Fruit fly (Drosophila melanogaster) whole organism, embryonic: ENCODE results near the gene Mer.

Experiments
- Aef1 ChIP-seq: fragments of 200-800 bp; sonication (Bioruptor generic); IDR thresholded peaks from 3 replicates; pipeline ENCODE4 v1.3.6; 2022; ENCODE audit warnings: missing biosample characterization, missing genetic modification characterization
- Asciz ChIP-seq: fragments of 200-800 bp; sonication (Bioruptor generic); optimal IDR thresholded peaks from 2 replicates; lab custom pipeline; 2017; ENCODE audit warnings: missing biosample characterization, mild to moderate bottlenecking, missing genetic modification characterization, missing genetic modification reagents
- Bteb2 ChIP-seq: fragments of 200-800 bp; sonication (Bioruptor generic); optimal IDR thresholded peaks from 2 replicates; lab custom pipeline; 2016; ENCODE audit warnings: missing biosample characterization, missing genetic modification characterization
- CG10147 ChIP-seq: fragments of 200-800 bp; sonication (Bioruptor generic); optimal IDR thresholded peaks from 2 replicates; lab custom pipeline; 2019; ENCODE audit warnings: missing biosample characterization, mild to moderate bottlenecking, missing genetic modification characterization, moderate library complexity
- CG11093 ChIP-seq: fragments of 200-800 bp; sonication (Bioruptor generic); IDR thresholded peaks from 3 replicates; pipeline ENCODE4 v1.3.6; 2022; ENCODE audit warnings: missing biosample characterization, missing genetic modification characterization
- CG12391 ChIP-seq: fragments of 200-800 bp; sonication (Bioruptor generic); optimal IDR thresholded peaks from 3 replicates; lab custom pipeline; 2018; ENCODE audit warnings: missing biosample characterization, mild to moderate bottlenecking, missing genetic modification characterization, moderate library complexity
- CG12769 ChIP-seq: fragments of 200-800 bp; sonication (Bioruptor generic); optimal IDR thresholded peaks from 2 replicates; lab custom pipeline; 2019; ENCODE audit warnings: missing biosample characterization, mild to moderate bottlenecking, missing genetic modification characterization, moderate library complexity
- CG13624 ChIP-seq: fragments of 200-800 bp; sonication (Bioruptor generic); optimal IDR thresholded peaks from 2 replicates; lab custom pipeline; 2016; ENCODE audit warnings: missing biosample characterization, missing genetic modification characterization
- CG14710 ChIP-seq: fragments of 200-800 bp; sonication (Bioruptor generic); optimal IDR thresholded peaks from 3 replicates; lab custom pipeline; 2019; ENCODE audit warnings: missing biosample characterization, mild to moderate bottlenecking, missing genetic modification characterization, moderate library complexity
- CG16815 ChIP-seq: fragments of 200-800 bp; sonication (Bioruptor generic); optimal IDR thresholded peaks from 3 replicates; lab custom pipeline; 2017; ENCODE audit warnings: missing biosample characterization, mild to moderate bottlenecking, missing genetic modification characterization
- CG17568 ChIP-seq: fragments of 200-800 bp; sonication (Bioruptor generic); optimal IDR thresholded peaks from 2 replicates; lab custom pipeline; 2018; ENCODE audit warnings: missing biosample characterization, mild to moderate bottlenecking, missing genetic modification characterization, moderate library complexity
- CG18619 ChIP-seq: fragments of 200-800 bp; sonication (Bioruptor generic); optimal IDR thresholded peaks from 3 replicates; lab custom pipeline; 2017; ENCODE audit warnings: missing biosample characterization, mild to moderate bottlenecking, missing genetic modification characterization
- CG2875 ChIP-seq: fragments of 200-800 bp; sonication (Bioruptor generic); optimal IDR thresholded peaks from 2 replicates; lab custom pipeline; 2017; ENCODE audit warnings: missing biosample characterization, mild to moderate bottlenecking, missing genetic modification characterization, missing genetic modification reagents
- CG4282 ChIP-seq: fragments of 200-800 bp; sonication (Bioruptor generic); optimal IDR thresholded peaks from 2 replicates; lab custom pipeline; 2016; ENCODE audit warnings: missing biosample characterization, missing genetic modification characterization
- CoRest ChIP-seq: fragments of 200-800 bp; sonication (Bioruptor generic); optimal IDR thresholded peaks from 3 replicates; lab custom pipeline; 2018; ENCODE audit warnings: missing biosample characterization, mild to moderate bottlenecking, missing genetic modification characterization, moderate library complexity
- D19A ChIP-seq: fragments of 200-800 bp; optimal IDR thresholded peaks from 3 replicates; lab custom pipeline; 2019; ENCODE audit warnings: missing biosample characterization, mild to moderate bottlenecking, missing genetic modification characterization, moderate library complexity
- Dbx ChIP-seq: fragments of 200-800 bp; sonication (Bioruptor generic); IDR thresholded peaks from 3 replicates; pipeline ENCODE4 v1.3.6; 2022; ENCODE audit warnings: missing biosample characterization, missing genetic modification characterization
- Dll ChIP-seq: fragments of 200-800 bp; sonication (Bioruptor generic); IDR thresholded peaks from 4 replicates; pipeline ENCODE4 v1.3.6; 2022; ENCODE audit warnings: missing biosample characterization, missing genetic modification characterization; ENCODE audit not compliant: partially characterized antibody
- E2f2 ChIP-seq: fragments of 200-800 bp; sonication (Bioruptor generic); IDR thresholded peaks from 2 replicates; pipeline ENCODE4 v1.3.6; 2022; ENCODE audit warnings: missing biosample characterization, missing genetic modification characterization
- H15 ChIP-seq: fragments of 200-800 bp; sonication (Bioruptor generic); IDR thresholded peaks from 3 replicates; pipeline ENCODE4 v1.3.6; 2022; ENCODE audit warnings: missing biosample characterization, missing genetic modification characterization
- HHEX ChIP-seq: fragments of 200-800 bp; sonication (Bioruptor generic); optimal IDR thresholded peaks from 3 replicates; lab custom pipeline; 2017; ENCODE audit warnings: missing biosample characterization, mild to moderate bottlenecking, missing genetic modification characterization, missing genetic modification reagents
- HLHmδ ChIP-seq: fragments of 200-800 bp; sonication (Bioruptor generic); optimal IDR thresholded peaks from 2 replicates; lab custom pipeline; 2018; ENCODE audit warnings: missing biosample characterization, mild to moderate bottlenecking, missing genetic modification characterization, moderate library complexity
- Kr ChIP-seq: fragments of 200-800 bp; sonication (Bioruptor generic); optimal IDR thresholded peaks from 2 replicates; lab custom pipeline; 2017; ENCODE audit warnings: missing biosample characterization, mild to moderate bottlenecking, missing genetic modification characterization
- Lhr ChIP-seq: fragments of 200-800 bp; sonication (Bioruptor generic); optimal IDR thresholded peaks from 3 replicates; lab custom pipeline; 2017; ENCODE audit warnings: mild to moderate bottlenecking, missing biosample characterization, missing genetic modification reagents, missing genetic modification characterization
- MESR4 ChIP-seq: fragments of 200-800 bp; sonication (Bioruptor generic); optimal IDR thresholded peaks from 2 replicates; lab custom pipeline; 2018; ENCODE audit warnings: missing biosample characterization, mild to moderate bottlenecking, missing genetic modification characterization, moderate library complexity
- MTF-1 ChIP-seq: fragments of 200-800 bp; sonication (Bioruptor generic); optimal IDR thresholded peaks from 2 replicates; lab custom pipeline; 2018; ENCODE audit warnings: missing biosample characterization, mild to moderate bottlenecking, missing genetic modification characterization, borderline replicate concordance
- Max ChIP-seq: fragments of 200-800 bp; sonication (Bioruptor generic); optimal IDR thresholded peaks from 2 replicates; lab custom pipeline; 2016; ENCODE audit warnings: missing biosample characterization, mild to moderate bottlenecking, missing genetic modification characterization
- Mes4 ChIP-seq: fragments of 200-800 bp; sonication (Bioruptor generic); optimal IDR thresholded peaks from 2 replicates; lab custom pipeline; 2016; ENCODE audit warnings: missing biosample characterization, missing genetic modification characterization
- NfI ChIP-seq: fragments of 200-800 bp; sonication (Bioruptor generic); optimal IDR thresholded peaks from 3 replicates; lab custom pipeline; 2018; ENCODE audit warnings: missing biosample characterization, mild to moderate bottlenecking, missing genetic modification characterization, moderate library complexity
- Ravus ChIP-seq: fragments of 200-800 bp; sonication (Bioruptor generic); IDR thresholded peaks from 2 replicates; pipeline ENCODE4 v1.3.6; 2022; ENCODE audit warnings: missing biosample characterization, missing genetic modification characterization
- Side ChIP-seq: fragments of 200-800 bp; sonication (Bioruptor generic); optimal IDR thresholded peaks from 2 replicates; lab custom pipeline; 2016; ENCODE audit warnings: missing biosample characterization, missing genetic modification characterization
- Sox102F ChIP-seq: fragments of 200-800 bp; sonication (Bioruptor generic); optimal IDR thresholded peaks from 2 replicates; lab custom pipeline; 2018; ENCODE audit warnings: missing biosample characterization, mild to moderate bottlenecking, missing genetic modification characterization, moderate library complexity
- Sry-β ChIP-seq: fragments of 200-800 bp; sonication (Bioruptor generic); optimal IDR thresholded peaks from 2 replicates; lab custom pipeline; 2018; ENCODE audit warnings: missing biosample characterization, mild to moderate bottlenecking, missing genetic modification characterization, moderate library complexity
- Stat92E ChIP-seq, 3 experiments: fragments of >200 bp in 2 of 3; fragments of 200-800 bp in 1 of 3; sonication (Bioruptor generic) in 1 of 3; optimal IDR thresholded peaks; 2 replicates each; lab custom pipeline; 2017 to 2019; ENCODE audit warnings: missing biosample characterization in 3 of 3, missing genetic modification characterization in 3 of 3, mild to moderate bottlenecking in 1 of 3, moderate library complexity in 1 of 3
- TFAM ChIP-seq: fragments of 200-800 bp; sonication (Bioruptor generic); optimal IDR thresholded peaks from 2 replicates; lab custom pipeline; 2017; ENCODE audit warnings: missing biosample characterization, missing genetic modification characterization, inconsistent platforms
- Usf ChIP-seq: fragments of 200-800 bp; sonication (Bioruptor generic); optimal IDR thresholded peaks from 2 replicates; lab custom pipeline; 2017; ENCODE audit warnings: missing genotype, missing biosample characterization, missing genetic modification characterization
- Xbp1 ChIP-seq: fragments of 200-800 bp; sonication (Bioruptor generic); optimal IDR thresholded peaks from 3 replicates; lab custom pipeline; 2016; ENCODE audit warnings: missing biosample characterization, mild to moderate bottlenecking, missing genetic modification characterization
- bcd ChIP-seq: fragments of 200-800 bp; sonication (Bioruptor generic); optimal IDR thresholded peaks from 2 replicates; lab custom pipeline; 2017; ENCODE audit warnings: missing biosample characterization, mild to moderate bottlenecking, missing genetic modification characterization
- ci ChIP-seq: fragments of 200-800 bp; sonication (Bioruptor generic); IDR thresholded peaks from 3 replicates; pipeline ENCODE4 v1.3.6; 2022; ENCODE audit warnings: missing biosample characterization, missing genetic modification characterization
- cwo ChIP-seq: fragments of 200-800 bp; sonication (Bioruptor generic); optimal IDR thresholded peaks from 3 replicates; lab custom pipeline; 2017; ENCODE audit warnings: missing biosample characterization, missing genetic modification characterization, mild to moderate bottlenecking, moderate library complexity, missing genetic modification reagents
- ftz-f1 ChIP-seq: fragments of 200-800 bp; sonication (Bioruptor generic); optimal IDR thresholded peaks from 2 replicates; lab custom pipeline; 2016; ENCODE audit warnings: missing biosample characterization, missing genetic modification characterization
- gsb-n ChIP-seq: fragments of 200-800 bp; sonication (Bioruptor generic); optimal IDR thresholded peaks from 3 replicates; lab custom pipeline; 2018; ENCODE audit warnings: missing biosample characterization, mild to moderate bottlenecking, missing genetic modification characterization
- ken ChIP-seq: fragments of 200-800 bp; sonication (Bioruptor generic); IDR thresholded peaks from 3 replicates; pipeline ENCODE4 v1.3.6; 2022; ENCODE audit warnings: missing biosample characterization, missing genetic modification characterization
- mam ChIP-seq: fragments of 200-800 bp; sonication (Bioruptor generic); optimal IDR thresholded peaks from 3 replicates; lab custom pipeline; 2016; ENCODE audit warnings: missing biosample characterization, missing genetic modification characterization
- odd ChIP-seq: fragments of 200-800 bp; sonication (Bioruptor generic); optimal IDR thresholded peaks from 2 replicates; lab custom pipeline; 2017; ENCODE audit warnings: missing biosample characterization, mild to moderate bottlenecking, missing genetic modification characterization
- rib ChIP-seq: fragments of 200-800 bp; sonication (Bioruptor generic); IDR thresholded peaks from 2 replicates; pipeline ENCODE4 v1.3.6; 2022; ENCODE audit warnings: missing biosample characterization, missing genetic modification characterization
- ro ChIP-seq: fragments of 200-800 bp; sonication (Bioruptor generic); IDR thresholded peaks from 2 replicates; pipeline ENCODE4 v1.3.6; 2022; ENCODE audit warnings: missing biosample characterization, missing genetic modification characterization
- seq ChIP-seq: fragments of 200-800 bp; sonication (Bioruptor generic); IDR thresholded peaks from 2 replicates; pipeline ENCODE4 v1.3.6; 2022; ENCODE audit warnings: missing biosample characterization, missing genetic modification characterization
- so ChIP-seq: fragments of 200-800 bp; sonication (Bioruptor generic); IDR thresholded peaks from 3 replicates; pipeline ENCODE4 v1.3.6; 2022; ENCODE audit warnings: missing biosample characterization, missing genetic modification characterization

The Mer gene

DNA sequence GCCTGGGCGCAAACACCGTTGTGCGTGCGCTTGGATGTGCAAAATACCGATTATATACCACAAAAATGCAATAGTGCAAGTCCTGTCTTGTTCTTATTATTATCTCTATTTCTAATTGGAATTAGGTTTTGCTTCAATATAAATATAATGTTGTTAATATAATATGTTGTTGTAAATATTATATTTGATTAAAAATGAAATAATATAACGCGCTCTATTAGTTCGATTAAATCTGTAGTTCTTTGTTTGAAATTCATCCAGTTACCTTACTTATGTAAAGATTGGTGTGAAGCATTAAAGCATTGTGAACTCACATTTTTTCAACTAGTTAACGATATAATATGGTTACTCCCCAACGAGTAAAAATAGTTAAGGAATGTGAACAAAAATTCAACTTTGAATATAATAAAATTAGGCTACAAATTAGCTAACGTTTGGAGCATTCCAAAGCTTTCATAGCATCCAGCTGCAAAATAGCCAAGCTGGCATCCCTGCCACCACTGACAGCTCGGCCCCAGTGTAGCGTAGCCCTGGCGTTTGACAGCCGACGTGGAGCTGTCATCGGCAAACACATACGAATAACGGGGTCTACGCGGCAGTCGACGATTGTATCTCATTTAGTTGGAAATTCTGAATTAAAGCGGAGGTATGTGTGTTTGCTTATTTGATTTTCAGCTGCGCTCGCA, 50.3 kb downstream of the Mer start, which contains the start of the genes CG12237 and Sec61gamma (continued):
- TF ChIP-seq Xbp1 (GFP tag; lab: Kevin White, UChicago) (peak; percentile 58), gsb-n (tag; lab: Kevin White, UChicago) (no peak), CG2875 (GFP tag; lab: Kevin White, UChicago) (no peak), CG18619 (GFP tag; lab: Kevin White, UChicago) (no peak), D19A (tag; lab: Kevin White, UChicago) (no peak), E2f2 (GFP tag; lab: Robert Waterston, UW) (peak; percentile 33; the same call in 1 of the 2 replicates), TFAM (no peak), CG10147 (GFP tag; lab: Kevin White, UChicago) (no peak), rib (GFP tag; lab: Robert Waterston, UW) (peak; percentile 55), Dll (GFP tag; lab: Robert Waterston, UW) (no peak), Mes4 (GFP tag; lab: Kevin White, UChicago) (peak; percentile 26), mam (GFP tag; lab: Kevin White, UChicago) (peak; percentile 37), H15 (GFP tag; lab: Robert Waterston, UW) (no peak), Usf (GFP tag; lab: Kevin White, UChicago) (no peak), Lhr (no peak), CG11093 (no peak), CG4282 (GFP tag; lab: Kevin White, UChicago) (no peak), Asciz (GFP tag; lab: Kevin White, UChicago) (no peak), ken (0 out of 3 replicates have a peak, but pooled peaks have one; percentile 54), NfI (GFP tag; lab: Kevin White, UChicago) (peak; percentile 11), ftz-f1 (peak; percentile 20), Sox102F (GFP tag; lab: Kevin White, UChicago) (no peak), Max (GFP tag; lab: Kevin White, UChicago) (peak; percentile 34), HLHmδ (GFP tag; lab: Kevin White, UChicago) (peak; percentile 85), HHEX (GFP tag; lab: Kevin White, UChicago) (peak; percentile 11), MESR4 (GFP tag; lab: Kevin White, UChicago) (peak; percentile 84), Dbx (GFP tag; lab: Robert Waterston, UW) (peak; percentile 53; the same call in 2 of the 3 replicates), ci (GFP tag; lab: Robert Waterston, UW) (peak; percentile 74), CoRest (tag; lab: Kevin White, UChicago) (peak; percentile 53), Ravus (no peak), ro (GFP tag; lab: Robert Waterston, UW) (no peak), MTF-1 (GFP tag; lab: Kevin White, UChicago) (no peak), bcd (peak; percentile 42), seq (no peak), CG14710 (peak; percentile 60), Bteb2 (GFP tag; lab: Kevin White, UChicago) (peak; percentile 13), CG13624 (GFP tag; lab: Kevin White, UChicago) (peak; percentile 22), so (GFP tag; lab: Robert Waterston, UW) (0 out of 3 replicates have a peak, but pooled peaks have one; percentile 44), Stat92E (GFP tag; optimal IDR thresholded peaks at IDR 0.05; lab: Kevin White, UChicago) (peak in 1 of 3 experiments; percentile 56), cwo (GFP tag; lab: Kevin White, UChicago) (no peak), Aef1 (no peak), odd (GFP tag; lab: Kevin White, UChicago) (no peak), Kr (GFP tag; lab: Kevin White, UChicago) (no peak), Sry-β (GFP tag; lab: Kevin White, UChicago) (peak; percentile 96), CG17568 (GFP tag; lab: Kevin White, UChicago) (no peak), CG12391 (tag; lab: Kevin White, UChicago) (peak; percentile 45), Side (GFP tag; lab: Kevin White, UChicago) (peak; percentile 0), CG12769 (no peak), CG16815 (GFP tag; lab: Kevin White, UChicago) (no peak)
